Worm (Caenorhabditis elegans): ENCODE results near the gene ddi-1.

- no peak for TF ChIP-seq pha-4 (tag; optimal IDR thresholded peaks at IDR 0.05)
- TF ChIP-seq ztf-26 (tag; optimal IDR thresholded peaks at IDR 0.05) = no peak
- no peak for TF ChIP-seq ama-1 (optimal IDR thresholded peaks at IDR 0.05)
- TF ChIP-seq ama-1 (GFP tag; optimal IDR thresholded peaks at IDR 0.05) = no peak
- no peak for TF ChIP-seq dpl-1 (GFP tag; optimal IDR thresholded peaks at IDR 0.05)
- TF ChIP-seq mcd-1 (GFP tag; IDR thresholded peaks at IDR 0.05) = no peak
- TF ChIP-seq Y56A3A.18 (GFP tag; IDR thresholded peaks at IDR 0.05) = no peak
- TF ChIP-seq nhr-179 (tag; optimal IDR thresholded peaks at IDR 0.05) = no peak
- no peak for TF ChIP-seq unc-62 (GFP tag; optimal IDR thresholded peaks at IDR 0.05)
- no peak for TF ChIP-seq efl-1 (GFP tag; optimal IDR thresholded peaks at IDR 0.05)
- TF ChIP-seq unc-130 (GFP tag; optimal IDR thresholded peaks at IDR 0.05) = no peak
- no peak for TF ChIP-seq madf-8 (GFP tag; conservative IDR thresholded peaks at IDR 0.05)
- no peak for TF ChIP-seq gei-17 (GFP tag; optimal IDR thresholded peaks at IDR 0.05)
- TF ChIP-seq let-607 (tag; optimal IDR thresholded peaks at IDR 0.05) = no peak
These were observed 39.4 kb downstream of the ddi-1 start for ce11 chrIV:6562039-6562438.
